Fruit fly (Drosophila melanogaster) Kc167 (cell line): ENCODE measurements around the gene Argp.

Source experiments
- Myc ChIP-seq: fragments of >200 bp; optimal IDR thresholded peaks from 2 replicates; lab custom pipeline; 2017; ENCODE audit warnings: missing external identifiers
- Sin3A ChIP-seq: fragments of >200 bp; optimal IDR thresholded peaks from 2 replicates; lab custom pipeline; 2018; ENCODE audit warnings: missing external identifiers
- h ChIP-seq: fragments of >200 bp; optimal IDR thresholded peaks from 3 replicates; lab custom pipeline; 2018; ENCODE audit warnings: missing external identifiers
- insv ChIP-seq: fragments of >200 bp; optimal IDR thresholded peaks from 3 replicates; lab custom pipeline; 2018; ENCODE audit warnings: missing external identifiers
- psq ChIP-seq: fragments of >200 bp; optimal IDR thresholded peaks from 2 replicates; lab custom pipeline; 2017; ENCODE audit warnings: missing external identifiers
- ttk ChIP-seq: sonication (Bioruptor generic); optimal IDR thresholded peaks from 2 replicates; lab custom pipeline; 2017; ENCODE audit warnings: missing external identifiers

The Argp gene

DNA sequence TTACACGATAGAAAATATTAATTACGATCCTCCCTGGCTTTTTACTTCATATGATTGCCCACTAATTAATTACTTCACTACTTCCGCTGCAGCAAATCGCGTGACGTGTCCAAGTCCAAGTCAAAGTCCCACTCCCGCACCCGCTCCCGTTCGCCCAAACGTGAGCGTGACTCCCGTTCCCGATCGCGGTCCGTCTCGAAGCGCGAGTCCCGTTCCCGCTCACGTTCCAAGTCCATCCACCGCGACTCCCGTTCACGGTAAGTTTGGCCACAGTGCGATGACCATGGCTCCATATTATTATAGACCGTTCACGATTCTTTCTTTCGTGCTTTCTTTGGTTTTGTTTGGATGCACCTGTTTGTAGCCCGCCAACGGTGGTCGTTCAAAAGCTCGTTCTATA lies 43.7 kb downstream of the Argp start:
- TF ChIP-seq Sin3A (lab: Kevin White, UChicago), result no peak
- TF ChIP-seq psq (lab: Kevin White, UChicago), result no peak
- TF ChIP-seq Myc, result no peak
- TF ChIP-seq h (lab: Kevin White, UChicago), result no peak
- no peak for TF ChIP-seq ttk
- no peak for TF ChIP-seq insv (lab: Kevin White, UChicago)

DNA sequence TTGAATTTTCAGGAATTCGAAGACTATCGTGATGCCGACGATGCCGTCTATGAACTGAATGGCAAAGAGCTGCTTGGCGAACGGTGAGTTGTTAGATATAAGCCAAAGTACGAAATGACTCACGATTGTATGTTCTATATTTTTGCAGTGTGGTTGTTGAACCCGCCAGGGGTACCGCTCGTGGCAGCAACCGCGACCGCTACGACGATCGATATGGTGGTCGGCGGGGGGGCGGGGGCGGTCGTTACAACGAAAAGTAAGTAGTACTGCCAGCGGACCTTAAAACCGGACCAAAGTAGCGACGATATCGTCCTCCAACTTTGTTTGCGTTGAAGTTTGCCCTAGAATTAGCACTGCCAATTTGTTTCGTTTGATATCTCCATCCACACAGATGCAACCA lies 47.6 kb downstream of the Argp start:
- no peak for TF ChIP-seq ttk
- TF ChIP-seq Myc, result no peak
- no peak for TF ChIP-seq h (lab: Kevin White, UChicago)
- TF ChIP-seq psq (lab: Kevin White, UChicago), result no peak
- no peak for TF ChIP-seq insv (lab: Kevin White, UChicago)
- TF ChIP-seq Sin3A (lab: Kevin White, UChicago), result no peak

DNA sequence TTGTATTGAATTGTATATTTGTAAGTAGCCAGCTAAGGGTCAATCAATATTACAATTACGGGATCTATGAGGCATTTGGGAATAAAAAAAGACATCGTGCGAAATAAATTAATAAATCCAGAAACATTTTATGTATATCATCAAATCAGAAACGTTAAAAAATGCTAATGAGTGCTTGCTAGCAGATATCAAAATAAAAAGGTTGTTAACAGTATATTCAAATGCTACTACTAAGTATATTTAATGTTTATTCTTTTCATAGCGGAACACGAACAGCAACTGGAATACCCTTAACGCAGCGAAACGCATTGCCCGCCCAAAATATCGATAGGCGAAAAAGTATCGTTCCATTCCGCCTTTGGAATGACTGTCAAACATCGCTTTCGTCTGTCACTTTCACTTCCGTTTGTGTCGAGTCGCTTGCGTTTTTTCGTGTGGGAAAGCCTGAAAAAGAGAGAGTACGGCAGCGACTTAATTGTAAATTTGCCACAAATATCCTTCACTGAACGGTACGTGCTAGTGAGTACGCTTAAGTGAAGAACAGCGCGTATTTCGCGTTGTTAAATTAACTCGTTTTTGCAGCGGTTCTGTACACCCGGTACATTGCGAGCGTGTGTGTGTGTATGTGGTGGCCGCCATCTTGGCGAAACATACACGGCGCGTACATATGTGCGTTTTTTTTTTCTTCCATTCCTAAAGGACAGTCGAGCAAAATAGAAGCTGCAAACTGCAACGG lies 48.6 kb downstream of the Argp start, which contains the start of gene B52:
TSS of gene B52 (plus strand) at position 388 of the 736 bp plus-strand sequence.
- TF ChIP-seq h (lab: Kevin White, UChicago) (no peak), ttk (no peak), insv (lab: Kevin White, UChicago) (no peak), Sin3A (lab: Kevin White, UChicago) (no peak), psq (lab: Kevin White, UChicago) (no peak), Myc (no peak)

DNA sequence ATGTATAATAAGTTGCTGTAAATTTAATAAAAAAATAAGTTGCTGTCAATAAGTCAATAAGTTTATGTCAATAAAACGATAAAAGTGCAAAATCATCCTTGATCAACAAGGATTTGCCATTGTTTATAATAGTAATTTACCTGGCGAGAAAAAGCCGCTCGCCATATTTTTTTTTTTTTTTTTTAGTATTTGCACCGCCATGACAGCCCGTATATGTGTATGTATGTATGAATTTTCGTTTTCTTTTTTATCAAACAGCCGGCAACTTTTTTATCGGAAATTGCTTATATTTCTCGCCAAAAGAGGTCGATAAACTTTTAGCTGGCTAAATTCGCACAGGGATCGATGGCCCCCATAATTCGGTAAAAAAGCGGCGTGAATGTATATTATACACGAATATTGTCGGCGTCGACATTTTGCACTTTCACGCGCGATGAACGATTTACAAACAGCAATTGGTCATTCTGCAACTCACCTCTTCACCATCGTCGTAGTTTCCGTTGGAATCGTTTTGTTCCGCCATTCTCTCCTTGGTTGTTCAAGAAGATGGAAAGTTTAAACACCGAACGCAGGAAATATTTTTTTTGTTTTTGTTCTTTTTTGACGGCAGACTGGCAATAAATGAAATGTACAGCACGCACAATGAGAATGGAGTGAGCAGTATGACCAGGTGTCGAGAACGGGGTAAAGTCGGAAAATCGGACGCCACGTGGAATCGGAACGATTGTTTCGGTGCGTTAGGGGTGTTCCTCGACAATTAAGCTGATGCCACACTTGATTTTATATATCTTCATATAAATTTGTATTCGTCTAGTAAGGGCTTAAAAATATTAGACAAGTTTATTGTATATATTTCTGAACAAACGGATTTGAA lies 49.6 kb downstream of the Argp start, which contains the start of gene Hrb87F:
TSS of gene Hrb87F (minus strand) at position 667 of the 874 bp plus-strand sequence.
- TF ChIP-seq ttk (no peak), Sin3A (lab: Kevin White, UChicago) (no peak), psq (lab: Kevin White, UChicago) (no peak), h (lab: Kevin White, UChicago) (no peak), insv (lab: Kevin White, UChicago) (no peak), Myc (no peak)
